Fruit fly (Drosophila melanogaster) whole organism, embryonic: ENCODE data around the gene CG13097.

Experiments used
- ATbp ChIP-seq: fragments of 200-800 bp; sonication (Bioruptor generic); optimal IDR thresholded peaks from 2 replicates; lab custom pipeline; 2017; ENCODE audit warnings: missing biosample characterization, mild to moderate bottlenecking, missing genetic modification characterization, missing genetic modification reagents
- Bdp1 ChIP-seq: fragments of 200-800 bp; sonication (Bioruptor generic); optimal IDR thresholded peaks from 3 replicates; lab custom pipeline; 2016; ENCODE audit warnings: missing biosample characterization, missing genetic modification characterization
- CG10654 ChIP-seq: fragments of 200-800 bp; sonication (Bioruptor generic); optimal IDR thresholded peaks from 2 replicates; lab custom pipeline; 2016; ENCODE audit warnings: missing biosample characterization, missing genetic modification characterization
- CG11504 ChIP-seq: fragments of 200-800 bp; sonication (Bioruptor generic); optimal IDR thresholded peaks from 3 replicates; lab custom pipeline; 2019; ENCODE audit warnings: missing biosample characterization, mild to moderate bottlenecking, missing genetic modification characterization, moderate library complexity
- CG12236 ChIP-seq: fragments of 200-800 bp; sonication (Bioruptor generic); optimal IDR thresholded peaks from 2 replicates; lab custom pipeline; 2016; ENCODE audit warnings: missing biosample characterization, missing genetic modification characterization
- CG1233 ChIP-seq: fragments of 200-800 bp; sonication (Bioruptor generic); optimal IDR thresholded peaks from 4 replicates; lab custom pipeline; 2018; ENCODE audit warnings: missing biosample characterization, mild to moderate bottlenecking, missing genetic modification characterization
- CG12659 ChIP-seq: fragments of 200-800 bp; sonication (Bioruptor generic); optimal IDR thresholded peaks from 3 replicates; lab custom pipeline; 2017; ENCODE audit warnings: mild to moderate bottlenecking, missing biosample characterization, missing genetic modification reagents, missing genetic modification characterization
- CG13624 ChIP-seq: fragments of 200-800 bp; sonication (Bioruptor generic); optimal IDR thresholded peaks from 2 replicates; lab custom pipeline; 2016; ENCODE audit warnings: missing biosample characterization, missing genetic modification characterization
- CG13775 ChIP-seq: fragments of 200-800 bp; sonication (Bioruptor generic); optimal IDR thresholded peaks from 3 replicates; lab custom pipeline; 2017; ENCODE audit warnings: missing biosample characterization, mild to moderate bottlenecking, missing genetic modification characterization
- CG14014 ChIP-seq: fragments of 200-800 bp; sonication (Bioruptor generic); IDR thresholded peaks from 2 replicates; pipeline ENCODE4 v1.3.6; 2022; ENCODE audit warnings: missing biosample characterization, missing genetic modification characterization
- CG14441 ChIP-seq: fragments of 200-800 bp; sonication (Bioruptor generic); IDR thresholded peaks from 2 replicates; pipeline ENCODE4 v1.3.6; 2022; ENCODE audit warnings: missing biosample characterization, missing genetic modification characterization
- CG16815 ChIP-seq: fragments of 200-800 bp; sonication (Bioruptor generic); optimal IDR thresholded peaks from 3 replicates; lab custom pipeline; 2017; ENCODE audit warnings: missing biosample characterization, mild to moderate bottlenecking, missing genetic modification characterization
- CG17359 ChIP-seq: fragments of 200-800 bp; sonication (Bioruptor generic); optimal IDR thresholded peaks from 3 replicates; lab custom pipeline; 2018; ENCODE audit warnings: missing biosample characterization, mild to moderate bottlenecking, missing genetic modification characterization, moderate library complexity
- CG18599 ChIP-seq: fragments of 200-800 bp; sonication (Bioruptor generic); optimal IDR thresholded peaks from 3 replicates; lab custom pipeline; 2017; ENCODE audit warnings: missing biosample characterization, missing genetic modification characterization, mild to moderate bottlenecking, moderate library complexity, missing genetic modification reagents
- CG2116 ChIP-seq: fragments of 200-800 bp; sonication (Bioruptor generic); optimal IDR thresholded peaks from 3 replicates; lab custom pipeline; 2018; ENCODE audit warnings: missing biosample characterization, mild to moderate bottlenecking, missing genetic modification characterization
- CG3163 ChIP-seq: fragments of 200-800 bp; sonication (Bioruptor generic); optimal IDR thresholded peaks from 3 replicates; lab custom pipeline; 2016; ENCODE audit warnings: missing biosample characterization, missing genetic modification characterization
- CG4360 ChIP-seq: fragments of 200-800 bp; sonication (Bioruptor generic); IDR thresholded peaks from 2 replicates; pipeline ENCODE4 v1.3.6; 2022; ENCODE audit warnings: missing biosample characterization, missing genetic modification characterization
- CG6175 ChIP-seq: fragments of 200-800 bp; sonication (Bioruptor generic); IDR thresholded peaks from 3 replicates; pipeline ENCODE4 v1.3.6; 2022; ENCODE audit warnings: missing biosample characterization, missing genetic modification characterization
- CG8290 ChIP-seq, 3 experiments: fragments of 200-800 bp; sonication (Bioruptor generic); optimal IDR thresholded peaks; 2 replicates each; lab custom pipeline; 2016 to 2019; ENCODE audit warnings: missing biosample characterization in 3 of 3, missing genetic modification characterization in 3 of 3, mild to moderate bottlenecking in 2 of 3, moderate library complexity in 1 of 3
- CG9932 ChIP-seq: fragments of 200-800 bp; sonication (Bioruptor generic); IDR thresholded peaks from 2 replicates; pipeline ENCODE4 v1.3.6; 2022; ENCODE audit warnings: missing biosample characterization, missing genetic modification characterization
- CHES-1-like ChIP-seq: fragments of 200-800 bp; sonication (Bioruptor generic); optimal IDR thresholded peaks from 2 replicates; lab custom pipeline; 2016; ENCODE audit warnings: missing biosample characterization, missing genetic modification characterization
- CTCF ChIP-seq: fragments of 200-800 bp; sonication (Bioruptor generic); optimal IDR thresholded peaks from 2 replicates; lab custom pipeline; 2017; ENCODE audit warnings: missing biosample characterization, mild to moderate bottlenecking, missing genetic modification characterization, moderate library complexity
- Dad ChIP-seq: fragments of 200-800 bp; sonication (Bioruptor generic); optimal IDR thresholded peaks from 3 replicates; lab custom pipeline; 2016; ENCODE audit warnings: missing biosample characterization, missing genetic modification characterization
- Dip3 ChIP-seq: fragments of 200-800 bp; sonication (Bioruptor generic); optimal IDR thresholded peaks from 3 replicates; lab custom pipeline; 2016; ENCODE audit warnings: missing biosample characterization, missing genetic modification characterization
- Dp ChIP-seq: fragments of 200-800 bp; sonication (Bioruptor generic); optimal IDR thresholded peaks from 2 replicates; lab custom pipeline; 2018; ENCODE audit warnings: missing biosample characterization, mild to moderate bottlenecking, missing genetic modification characterization, moderate library complexity
- HLH3B ChIP-seq: fragments of 200-800 bp; sonication (Bioruptor generic); IDR thresholded peaks from 2 replicates; pipeline ENCODE4 v1.3.6; 2022; ENCODE audit warnings: missing biosample characterization, missing genetic modification characterization
- Hey ChIP-seq: fragments of 200-800 bp; sonication (Bioruptor generic); optimal IDR thresholded peaks from 3 replicates; lab custom pipeline; 2018; ENCODE audit warnings: missing biosample characterization, mild to moderate bottlenecking, missing genetic modification characterization
- Jarid2 ChIP-seq: fragments of 200-800 bp; sonication (Bioruptor generic); optimal IDR thresholded peaks from 3 replicates; lab custom pipeline; 2017; ENCODE audit warnings: mild to moderate bottlenecking, missing biosample characterization, missing genetic modification reagents, missing genetic modification characterization
- Lhr ChIP-seq: fragments of 200-800 bp; sonication (Bioruptor generic); optimal IDR thresholded peaks from 3 replicates; lab custom pipeline; 2017; ENCODE audit warnings: mild to moderate bottlenecking, missing biosample characterization, missing genetic modification reagents, missing genetic modification characterization
- MESR4 ChIP-seq: fragments of 200-800 bp; sonication (Bioruptor generic); optimal IDR thresholded peaks from 2 replicates; lab custom pipeline; 2018; ENCODE audit warnings: missing biosample characterization, mild to moderate bottlenecking, missing genetic modification characterization, moderate library complexity
- NK7.1 ChIP-seq: fragments of 200-800 bp; sonication (Bioruptor generic); optimal IDR thresholded peaks from 3 replicates; lab custom pipeline; 2016; ENCODE audit warnings: missing biosample characterization, missing genetic modification characterization
- NfI ChIP-seq: fragments of 200-800 bp; sonication (Bioruptor generic); optimal IDR thresholded peaks from 3 replicates; lab custom pipeline; 2018; ENCODE audit warnings: missing biosample characterization, mild to moderate bottlenecking, missing genetic modification characterization, moderate library complexity
- Ptx1 ChIP-seq: fragments of 200-800 bp; sonication (Bioruptor generic); IDR thresholded peaks from 2 replicates; pipeline ENCODE4 v1.3.6; 2022; ENCODE audit warnings: missing biosample characterization, missing genetic modification characterization
- Side ChIP-seq: fragments of 200-800 bp; sonication (Bioruptor generic); optimal IDR thresholded peaks from 2 replicates; lab custom pipeline; 2016; ENCODE audit warnings: missing biosample characterization, missing genetic modification characterization
- Trl ChIP-seq, 3 experiments: fragments of >200 bp in 2 of 3; fragments of 200-800 bp in 1 of 3; sonication (Bioruptor generic) in 1 of 3; optimal IDR thresholded peaks; 2 replicates in 1 of 3; 3 replicates in 2 of 3; lab custom pipeline; 2016 to 2017; ENCODE audit warnings: missing biosample characterization in 1 of 3, missing genetic modification characterization in 1 of 3
- Xrp1 ChIP-seq: fragments of 200-800 bp; sonication (Bioruptor generic); IDR thresholded peaks from 2 replicates; pipeline ENCODE4 v1.3.6; 2022; ENCODE audit warnings: missing biosample characterization, missing genetic modification characterization
- YL-1 ChIP-seq: fragments of 200-800 bp; sonication (Bioruptor generic); optimal IDR thresholded peaks from 3 replicates; lab custom pipeline; 2017; ENCODE audit warnings: missing biosample characterization, mild to moderate bottlenecking, missing genetic modification characterization
- ara ChIP-seq: fragments of 200-800 bp; sonication (Bioruptor generic); IDR thresholded peaks from 2 replicates; pipeline ENCODE4 v1.3.6; 2022; ENCODE audit warnings: missing biosample characterization, missing genetic modification characterization
- bbx ChIP-seq: fragments of 200-800 bp; sonication (Bioruptor generic); IDR thresholded peaks from 2 replicates; pipeline ENCODE4 v1.3.6; 2022; ENCODE audit warnings: missing biosample characterization, missing genetic modification characterization; ENCODE audit not compliant: partially characterized antibody
- cas ChIP-seq: fragments of 200-800 bp; sonication (Bioruptor generic); IDR thresholded peaks from 2 replicates; pipeline ENCODE4 v1.3.6; 2022; ENCODE audit warnings: missing biosample characterization, missing genetic modification characterization
- dm ChIP-seq: fragments of 200-800 bp; sonication (Bioruptor generic); optimal IDR thresholded peaks from 3 replicates; lab custom pipeline; 2016; ENCODE audit warnings: missing biosample characterization, missing genetic modification characterization
- ems ChIP-seq: fragments of 200-800 bp; sonication (Bioruptor generic); optimal IDR thresholded peaks from 3 replicates; lab custom pipeline; 2016; ENCODE audit warnings: missing biosample characterization, missing genetic modification characterization
- fd3F ChIP-seq: fragments of 200-800 bp; sonication (Bioruptor generic); optimal IDR thresholded peaks from 2 replicates; lab custom pipeline; 2018; ENCODE audit warnings: missing biosample characterization, mild to moderate bottlenecking, missing genetic modification characterization, moderate library complexity
- ind ChIP-seq: fragments of 200-800 bp; sonication (Bioruptor generic); optimal IDR thresholded peaks from 3 replicates; lab custom pipeline; 2016; ENCODE audit warnings: missing biosample characterization, missing genetic modification characterization
- insv ChIP-seq, 2 experiments: fragments of 200-800 bp; sonication (Bioruptor generic); optimal IDR thresholded peaks; 3 replicates each; lab custom pipeline; 2016 to 2018; ENCODE audit warnings: missing biosample characterization in 2 of 2, missing genetic modification characterization in 2 of 2
- nau ChIP-seq: fragments of 200-800 bp; sonication (Bioruptor generic); optimal IDR thresholded peaks from 3 replicates; lab custom pipeline; 2017; ENCODE audit warnings: missing biosample characterization, mild to moderate bottlenecking, missing genetic modification characterization, missing genetic modification reagents
- phol ChIP-seq: fragments of 200-800 bp; sonication (Bioruptor generic); optimal IDR thresholded peaks from 3 replicates; lab custom pipeline; 2018; ENCODE audit warnings: missing biosample characterization, mild to moderate bottlenecking, missing genetic modification characterization, moderate library complexity
- rib ChIP-seq: fragments of 200-800 bp; sonication (Bioruptor generic); IDR thresholded peaks from 2 replicates; pipeline ENCODE4 v1.3.6; 2022; ENCODE audit warnings: missing biosample characterization, missing genetic modification characterization
- sens ChIP-seq: fragments of 200-800 bp; sonication (Bioruptor generic); peaks from one replicate; lab custom pipeline; 2016; ENCODE audit warnings: missing biosample characterization, missing genetic modification characterization
- stwl ChIP-seq: fragments of 200-800 bp; sonication (Bioruptor generic); optimal IDR thresholded peaks from 3 replicates; lab custom pipeline; 2018; ENCODE audit warnings: missing biosample characterization, mild to moderate bottlenecking, missing genetic modification characterization, moderate library complexity
- tgo ChIP-seq: fragments of 200-800 bp; sonication (Bioruptor generic); IDR thresholded peaks from 3 replicates; pipeline ENCODE4 v1.3.6; 2022; ENCODE audit warnings: missing biosample characterization, missing genetic modification characterization
- yki ChIP-seq: fragments of >200 bp; optimal IDR thresholded peaks from 3 replicates; lab custom pipeline; 2018

The CG13097 gene

DNA sequence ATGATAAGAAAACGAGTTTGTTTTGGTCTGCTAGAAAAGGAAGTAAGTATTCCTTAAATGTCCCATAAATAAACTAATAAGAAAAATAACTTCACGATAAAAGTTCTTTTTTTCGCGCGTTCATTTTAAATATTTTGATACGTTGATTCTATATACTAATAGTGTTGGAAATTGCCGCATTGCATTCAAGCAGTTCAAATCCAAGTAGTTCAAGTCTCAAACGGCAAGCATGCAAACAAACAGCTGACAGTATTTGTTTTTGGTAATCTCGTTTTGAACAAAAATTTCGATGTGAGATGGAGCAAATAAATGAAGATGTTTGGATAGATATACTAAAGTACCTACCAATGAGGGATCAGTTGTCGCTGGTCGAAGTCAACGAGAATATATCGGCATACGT lies 25.9 kb downstream of the CG13097 start, which contains the start of gene CG13088 (continued):
- TF ChIP-seq CG18599 (no peak), CTCF (GFP tag; lab: Kevin White, UChicago) (peak; percentile 58), CG8290 (GFP tag; optimal IDR thresholded peaks at IDR 0.05; lab: Kevin White, UChicago) (peak; percentile 75), CG8290 (tag; optimal IDR thresholded peaks at IDR 0.05; lab: Kevin White, UChicago) (no peak), ATbp (GFP tag; lab: Kevin White, UChicago) (no peak), stwl (tag; lab: Kevin White, UChicago) (peak; percentile 93), CG17359 (tag; lab: Kevin White, UChicago) (peak; percentile 18), NfI (GFP tag; lab: Kevin White, UChicago) (peak; percentile 55), HLH3B (GFP tag; lab: Robert Waterston, UW) (no peak), Dip3 (peak; percentile 51), CG12236 (GFP tag; lab: Kevin White, UChicago) (no peak), CG10654 (GFP tag; lab: Kevin White, UChicago) (peak; percentile 3), Trl (optimal IDR thresholded peaks at IDR 0.05; lab: Kevin White, UChicago) (no peak), Trl (GFP tag; optimal IDR thresholded peaks at IDR 0.05; lab: Kevin White, UChicago) (peak; percentile 33), CG4360 (GFP tag; lab: Robert Waterston, UW) (0 out of 2 replicates have a peak, but pooled peaks have one; percentile 7), CG14014 (GFP tag; lab: Robert Waterston, UW) (peak; percentile 25; the same call in 1 of the 2 replicates), cas (GFP tag; lab: Robert Waterston, UW) (no peak), Xrp1 (GFP tag; lab: Robert Waterston, UW) (peak; percentile 64), insv (GFP tag; optimal IDR thresholded peaks at IDR 0.05; lab: Kevin White, UChicago) (no peak), CG12659 (peak; percentile 58), CG1233 (GFP tag; lab: Kevin White, UChicago) (peak; percentile 9), CG3163 (peak; percentile 27), Dp (GFP tag; lab: Kevin White, UChicago) (peak; percentile 96), ind (GFP tag; lab: Kevin White, UChicago) (peak; percentile 30), CHES-1-like (GFP tag; lab: Kevin White, UChicago) (no peak), rib (GFP tag; lab: Robert Waterston, UW) (no peak), CG2116 (GFP tag; lab: Kevin White, UChicago) (peak; percentile 61), CG13775 (GFP tag; lab: Kevin White, UChicago) (no peak), CG9932 (peak; percentile 58), Hey (no peak), Dad (peak; percentile 23), Jarid2 (GFP tag; lab: Kevin White, UChicago) (no peak), CG6175 (GFP tag; lab: Robert Waterston, UW) (no peak), CG16815 (no peak), CG11504 (tag; lab: Kevin White, UChicago) (no peak), Side (GFP tag; lab: Kevin White, UChicago) (peak; percentile 12), phol (tag; lab: Kevin White, UChicago) (peak; percentile 43), ara (GFP tag; lab: Robert Waterston, UW) (no peak), YL-1 (GFP tag; lab: Kevin White, UChicago) (peak; percentile 3), CG14441 (GFP tag; lab: Robert Waterston, UW) (peak; percentile 96), bbx (no peak), NK7.1 (no peak), fd3F (GFP tag; lab: Kevin White, UChicago) (peak; percentile 28), tgo (GFP tag; lab: Robert Waterston, UW) (no peak), MESR4 (GFP tag; lab: Kevin White, UChicago) (peak; percentile 39), Lhr (GFP tag; lab: Kevin White, UChicago) (peak; percentile 25), CG13624 (GFP tag; lab: Kevin White, UChicago) (peak; percentile 64), Bdp1 (peak; percentile 77), yki (lab: Kevin White, UChicago) (no peak), sens (GFP tag; lab: Kevin White, UChicago) (peak; percentile 78), dm (GFP tag; lab: Kevin White, UChicago) (peak; percentile 67), nau (no peak), ems (GFP tag; lab: Kevin White, UChicago) (peak; percentile 32), Ptx1 (GFP tag; lab: Robert Waterston, UW) (no peak)
